Worm (Caenorhabditis elegans): ENCODE results near the gene mnr-1.

ce11 chrV:20626043-20626761, 28.2 kb upstream of the mnr-1 start, which contains the start of the genes F46B3.9 and srz-18:
- TF ChIP-seq dao-5 (tag; optimal IDR thresholded peaks at IDR 0.05): no peak
- TF ChIP-seq him-1 (tag; optimal IDR thresholded peaks at IDR 0.05): no peak
- no peak for TF ChIP-seq W03F9.2 (tag; optimal IDR thresholded peaks at IDR 0.05)
